Fruit fly (Drosophila melanogaster): ENCODE measurements around the gene CG31910.

DNA sequence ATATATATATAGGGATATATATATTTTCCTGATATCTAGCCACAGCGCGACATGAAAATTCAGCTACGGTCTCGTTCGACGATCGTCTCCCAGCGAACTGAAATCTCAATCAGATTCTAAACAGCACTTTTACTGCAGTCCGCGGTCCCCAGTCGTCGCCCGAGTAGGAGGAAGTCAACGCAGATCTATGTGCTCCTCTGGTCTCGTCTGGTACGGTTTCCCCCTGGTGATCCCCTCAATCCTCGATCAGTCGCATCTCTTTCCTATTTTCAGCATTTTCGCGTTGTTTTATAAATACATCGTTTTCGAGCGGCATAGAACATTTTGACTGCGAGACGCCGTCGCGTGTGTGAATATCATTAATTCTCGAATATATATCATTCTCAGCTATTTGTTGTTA, 27.2 kb upstream of the CG31910 start, which contains the start of gene LUBEL:
- TF ChIP-seq ttk (optimal IDR thresholded peaks at IDR 0.05), result no peak
- TF ChIP-seq Sin3A (optimal IDR thresholded peaks at IDR 0.05), result no peak

All from Kc167 (cell line).